Worm (Caenorhabditis elegans): ENCODE results near the gene rps-1.

- TF ChIP-seq dmd-4 (tag; optimal IDR thresholded peaks at IDR 0.05), result no peak
- TF ChIP-seq mab-5 (tag; optimal IDR thresholded peaks at IDR 0.05), result no peak
- no peak for TF ChIP-seq ama-1 (optimal IDR thresholded peaks at IDR 0.05)
- TF ChIP-seq unc-62 (GFP tag; optimal IDR thresholded peaks at IDR 0.05), result no peak
- TF ChIP-seq zag-1 (tag; optimal IDR thresholded peaks at IDR 0.05), result no peak
- TF ChIP-seq alr-1 (tag; optimal IDR thresholded peaks at IDR 0.05), result no peak
- no peak for TF ChIP-seq nhr-11 (tag; optimal IDR thresholded peaks at IDR 0.05)
- no peak for TF ChIP-seq elt-3 (tag; optimal IDR thresholded peaks at IDR 0.05)
- no peak for TF ChIP-seq nhr-237 (tag; optimal IDR thresholded peaks at IDR 0.05)
- no peak for TF ChIP-seq ztf-11 (tag; optimal IDR thresholded peaks at IDR 0.05)
- TF ChIP-seq fos-1 (tag; optimal IDR thresholded peaks at IDR 0.05), result peak; percentile 69
- no peak for TF ChIP-seq F13H6.1 (tag; optimal IDR thresholded peaks at IDR 0.05)
These were observed 30.4 kb downstream of the rps-1 start for ce11 chrIII:4506140-4506539.
